Worm (Caenorhabditis elegans) whole organism, L4 larva: ENCODE results near the gene F43G6.8.

Experiments used
- fos-1 ChIP-seq: fragments of 150-350 bp; optimal IDR thresholded peaks from 2 replicates; lab custom pipeline; 2014; ENCODE audit warnings: missing biosample characterization, missing genetic modification characterization
- mep-1 ChIP-seq: fragments of 150-350 bp; sonication (generic microtip); optimal IDR thresholded peaks from 3 replicates; lab custom pipeline; 2014; ENCODE audit warnings: missing biosample characterization, missing genetic modification characterization

ce11 chrII:11802451-11802850, 11.4 kb downstream of the F43G6.8 start, which contains the start of gene F43G6.17:
- TF ChIP-seq fos-1, result no peak
- TF ChIP-seq mep-1 (tag; lab: Kevin White, UChicago), result no peak
